Worm (Caenorhabditis elegans) whole organism, midembryonic: ENCODE results near the gene cutl-27.

Source experiments
- T22C8.4 ChIP-seq: fragments of 200-800 bp; sonication (Bioruptor generic); IDR thresholded peaks from 2 replicates; pipeline ENCODE4 v1.3.6; 2022; ENCODE audit warnings: missing genetic modification characterization, missing compliant biosample characterization
- flt-1 ChIP-seq: fragments of 200-800 bp; sonication (Bioruptor generic); IDR thresholded peaks from 2 replicates; pipeline ENCODE4 v1.3.6; 2022; ENCODE audit warnings: missing genetic modification characterization, missing compliant biosample characterization
- klf-2 ChIP-seq: fragments of 200-800 bp; sonication (Bioruptor generic); conservative IDR thresholded peaks from 2 replicates; pipeline ENCODE4 v1.3.6; 2022; ENCODE audit warnings: missing genetic modification reagents, missing genetic modification characterization, missing compliant biosample characterization
- med-1 ChIP-seq: sonication (generic microtip); optimal IDR thresholded peaks from 2 replicates; lab custom pipeline; 2017; ENCODE audit warnings: missing genetic modification characterization, mild to moderate bottlenecking, missing compliant biosample characterization, antibody characterized with exemption, missing genetic modification reagents; ENCODE audit not compliant: insufficient read depth
- ref-1 ChIP-seq: fragments of 200-800 bp; sonication (Bioruptor generic); conservative IDR thresholded peaks from 2 replicates; pipeline ENCODE4 v1.3.6; 2022; ENCODE audit warnings: missing genetic modification reagents, missing genetic modification characterization, missing compliant biosample characterization
- tab-1 ChIP-seq: fragments of 200-800 bp; sonication (Bioruptor generic); IDR thresholded peaks from 2 replicates; pipeline ENCODE4 v1.3.6; 2022; ENCODE audit warnings: missing genetic modification characterization, missing compliant biosample characterization
- ztf-23 ChIP-seq: fragments of 200-800 bp; sonication (Bioruptor generic); IDR thresholded peaks from 2 replicates; pipeline ENCODE4 v1.3.6; 2022; ENCODE audit warnings: missing genetic modification reagents, missing genetic modification characterization, missing compliant biosample characterization
- ztf-29 ChIP-seq: fragments of 200-800 bp; sonication (Bioruptor generic); IDR thresholded peaks from 2 replicates; pipeline ENCODE4 v1.3.6; 2022; ENCODE audit warnings: missing genetic modification reagents, missing genetic modification characterization, missing compliant biosample characterization

- TF ChIP-seq ref-1, result no peak
- no peak for TF ChIP-seq klf-2
- no peak for TF ChIP-seq flt-1 (GFP tag; lab: Robert Waterston, UW)
- no peak for TF ChIP-seq T22C8.4 (GFP tag; lab: Robert Waterston, UW)
- TF ChIP-seq ztf-29, result no peak
- TF ChIP-seq tab-1, result no peak
- TF ChIP-seq ztf-23 (GFP tag; lab: Robert Waterston, UW), result no peak
- no peak for TF ChIP-seq med-1 (GFP tag; lab: Kevin White, UChicago)
Measured at ce11 chrIV:11903676-11904075, 25.3 kb downstream of the cutl-27 start.
